Fruit fly (Drosophila melanogaster): ENCODE measurements around the gene snk.

DNA sequence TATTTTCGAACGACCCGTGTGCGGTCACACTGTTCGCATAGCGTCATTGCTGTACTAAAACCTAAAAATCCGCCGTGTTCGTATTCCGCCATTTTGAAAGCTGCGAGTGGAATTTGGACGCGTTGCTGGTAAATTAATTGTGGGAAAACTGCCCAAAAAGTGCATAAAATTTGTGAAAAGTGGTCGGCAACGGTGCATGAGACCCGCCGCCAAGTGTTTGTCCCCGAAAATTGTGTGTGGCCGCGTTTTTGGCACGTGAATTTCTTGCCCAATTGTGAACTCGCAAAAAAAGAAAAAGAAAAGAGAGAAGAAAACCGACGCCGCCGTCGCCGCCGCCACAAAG, 31.0 kb downstream of the snk start, which contains the start of gene CtBP:
- no peak for TF ChIP-seq Hr96 (GFP tag; optimal IDR thresholded peaks at IDR 0.05)
- TF ChIP-seq ovo (GFP tag; optimal IDR thresholded peaks at IDR 0.05), result no peak
- TF ChIP-seq CG7101 (tag; optimal IDR thresholded peaks at IDR 0.05), result no peak
- no peak for TF ChIP-seq cic (GFP tag; optimal IDR thresholded peaks at IDR 0.05)
- TF ChIP-seq CG33017 (tag; optimal IDR thresholded peaks at IDR 0.05), result no peak
- TF ChIP-seq cnc (optimal IDR thresholded peaks at IDR 0.05), result no peak
- no peak for TF ChIP-seq Clk (GFP tag; optimal IDR thresholded peaks at IDR 0.05)
- TF ChIP-seq CG7045 (GFP tag; optimal IDR thresholded peaks at IDR 0.05), result no peak

Data from whole organism, adult.